Fruit fly (Drosophila melanogaster) whole organism, embryonic: ENCODE measurements around the gene CG8369.

ENCODE experiments used
- CG12155 ChIP-seq: fragments of 200-800 bp; sonication (Bioruptor generic); optimal IDR thresholded peaks from 3 replicates; lab custom pipeline; 2016; ENCODE audit warnings: missing biosample characterization, missing genetic modification characterization
- CG17612 ChIP-seq: fragments of 200-800 bp; sonication (Bioruptor generic); IDR thresholded peaks from 2 replicates; pipeline ENCODE4 v1.3.6; 2022; ENCODE audit warnings: missing biosample characterization, missing genetic modification characterization
- CG2875 ChIP-seq: fragments of 200-800 bp; sonication (Bioruptor generic); optimal IDR thresholded peaks from 2 replicates; lab custom pipeline; 2017; ENCODE audit warnings: missing biosample characterization, mild to moderate bottlenecking, missing genetic modification characterization, missing genetic modification reagents
- CG33557 ChIP-seq: fragments of 200-800 bp; sonication (Bioruptor generic); optimal IDR thresholded peaks from 2 replicates; lab custom pipeline; 2019; ENCODE audit warnings: missing biosample characterization, mild to moderate bottlenecking, missing genetic modification characterization, moderate library complexity
- CG42726 ChIP-seq: fragments of 200-800 bp; sonication (Bioruptor generic); IDR thresholded peaks from 2 replicates; pipeline ENCODE4 v1.3.6; 2022; ENCODE audit warnings: missing biosample characterization, missing genetic modification characterization; ENCODE audit not compliant: partially characterized antibody
- CG7372 ChIP-seq: fragments of 200-800 bp; sonication (Bioruptor generic); IDR thresholded peaks from 2 replicates; pipeline ENCODE4 v1.3.6; 2022; ENCODE audit warnings: missing biosample characterization, missing genetic modification characterization
- CG9797 ChIP-seq: fragments of 200-800 bp; sonication (Bioruptor generic); optimal IDR thresholded peaks from 3 replicates; lab custom pipeline; 2018; ENCODE audit warnings: missing biosample characterization, mild to moderate bottlenecking, missing genetic modification characterization
- Dfd ChIP-seq, 2 experiments: fragments of >200 bp; optimal IDR thresholded peaks; 2 replicates each; lab custom pipeline; 2017; ENCODE audit warnings: missing biosample characterization in 2 of 2, missing genetic modification characterization in 2 of 2
- Elba2 ChIP-seq: fragments of 200-800 bp; sonication (Bioruptor generic); optimal IDR thresholded peaks from 3 replicates; lab custom pipeline; 2016; ENCODE audit warnings: missing biosample characterization, missing genetic modification characterization
- MESR4 ChIP-seq: fragments of 200-800 bp; sonication (Bioruptor generic); optimal IDR thresholded peaks from 2 replicates; lab custom pipeline; 2018; ENCODE audit warnings: missing biosample characterization, mild to moderate bottlenecking, missing genetic modification characterization, moderate library complexity
- Pdp1 ChIP-seq, 2 experiments: fragments of 200-800 bp; sonication (Bioruptor generic); optimal IDR thresholded peaks; 3 replicates each; lab custom pipeline; 2016; ENCODE audit warnings: missing biosample characterization in 2 of 2, missing genetic modification characterization in 2 of 2, mild to moderate bottlenecking in 1 of 2, moderate library complexity in 1 of 2
- al ChIP-seq: fragments of 200-800 bp; sonication (Bioruptor generic); IDR thresholded peaks from 2 replicates; pipeline ENCODE4 v1.3.6; 2022; ENCODE audit warnings: missing biosample characterization, missing genetic modification characterization
- ase ChIP-seq: fragments of 200-800 bp; sonication (Bioruptor generic); IDR thresholded peaks from 3 replicates; pipeline ENCODE4 v1.3.6; 2022; ENCODE audit warnings: missing biosample characterization, missing genetic modification characterization
- seq ChIP-seq: fragments of 200-800 bp; sonication (Bioruptor generic); IDR thresholded peaks from 2 replicates; pipeline ENCODE4 v1.3.6; 2022; ENCODE audit warnings: missing biosample characterization, missing genetic modification characterization

dm6 chr3R:8821623-8822022 lies at the start of gene CG8369:
- TF ChIP-seq seq (GFP tag; lab: Robert Waterston, UW) (no peak), CG17612 (no peak), CG33557 (GFP tag; lab: Kevin White, UChicago) (no peak), Dfd (GFP tag; optimal IDR thresholded peaks at IDR 0.05; lab: Kevin White, UChicago) (no peak), CG9797 (GFP tag; lab: Kevin White, UChicago) (no peak), CG12155 (GFP tag; lab: Kevin White, UChicago) (no peak), CG42726 (no peak), ase (GFP tag; lab: Robert Waterston, UW) (no peak), CG2875 (GFP tag; lab: Kevin White, UChicago) (no peak), CG7372 (GFP tag; lab: Robert Waterston, UW) (no peak), Pdp1 (GFP tag; optimal IDR thresholded peaks at IDR 0.05; lab: Kevin White, UChicago) (no peak), Elba2 (GFP tag; lab: Kevin White, UChicago) (no peak), al (no peak), MESR4 (GFP tag; lab: Kevin White, UChicago) (no peak)
